Worm (Caenorhabditis elegans): ENCODE measurements around the gene H13N06.2.
A peak's percentile ranks its signal among the peaks of the same experiment; 100 is the strongest.

H13N06.2 gene

DNA sequence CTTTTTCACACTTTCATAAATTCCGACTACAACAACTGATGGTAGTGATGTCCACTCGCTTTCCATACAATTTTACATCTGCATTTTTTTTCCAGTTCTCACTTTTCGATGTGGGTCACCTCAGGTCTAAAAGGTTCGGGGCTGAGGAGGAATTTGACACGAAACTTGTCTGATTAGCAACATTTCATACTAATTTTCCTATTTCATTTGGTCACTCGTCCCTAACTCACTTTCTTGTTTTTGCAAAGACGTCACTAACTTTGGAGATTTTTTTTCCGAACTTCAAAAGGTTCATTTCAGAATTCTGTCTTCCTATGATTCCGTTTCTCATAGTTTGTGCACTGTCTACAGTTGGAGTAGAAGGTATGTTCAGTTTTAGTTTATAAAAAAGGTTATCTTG is at the start of gene H13N06.2:
H13N06.2 (plus strand) TSS at position 301 of the 400 bp plus-strand sequence.
- TF ChIP-seq ttx-3 (tag; optimal IDR thresholded peaks at IDR 0.05) (no peak), dve-1 (tag; optimal IDR thresholded peaks at IDR 0.05) (no peak), gmeb-2 (tag; optimal IDR thresholded peaks at IDR 0.05) (no peak), npax-4 (tag; optimal IDR thresholded peaks at IDR 0.05) (no peak), ceh-24 (tag; optimal IDR thresholded peaks at IDR 0.05) (no peak), sox-2 (GFP tag; IDR thresholded peaks at IDR 0.05) (no peak), ceh-9 (tag; optimal IDR thresholded peaks at IDR 0.05) (no peak), hlh-6 (tag; optimal IDR thresholded peaks at IDR 0.05) (no peak), hlh-30 (tag; optimal IDR thresholded peaks at IDR 0.05; ENCODE audit: insufficient read depth) (no peak), C38D4.7 (GFP tag; optimal IDR thresholded peaks at IDR 0.05) (no peak)

DNA sequence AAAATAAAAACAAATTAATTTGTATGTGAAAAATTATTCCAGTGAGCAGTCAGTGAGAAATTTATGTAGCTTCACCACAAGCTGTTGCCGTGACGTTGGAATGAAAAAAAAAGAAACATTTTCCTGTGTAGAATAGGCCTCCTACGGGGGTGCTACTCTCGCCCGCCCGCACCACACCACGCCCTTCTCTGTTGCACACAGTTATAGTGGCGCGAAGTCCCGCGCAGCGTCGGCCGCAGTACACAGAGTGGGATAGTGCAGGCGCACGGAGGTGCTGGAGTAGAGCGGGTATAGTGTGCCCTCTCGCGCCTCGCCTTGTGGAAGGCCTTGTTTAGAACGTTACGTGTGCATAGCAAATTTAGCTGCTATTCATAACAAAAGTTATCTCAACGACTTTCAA is 49.1 kb upstream of the H13N06.2 start:
- TF ChIP-seq K09A11.1 (tag; optimal IDR thresholded peaks at IDR 0.05; ENCODE audit: insufficient read depth), result no peak
- TF ChIP-seq sdc-2 (tag; optimal IDR thresholded peaks at IDR 0.05), result peak; percentile 24

DNA sequence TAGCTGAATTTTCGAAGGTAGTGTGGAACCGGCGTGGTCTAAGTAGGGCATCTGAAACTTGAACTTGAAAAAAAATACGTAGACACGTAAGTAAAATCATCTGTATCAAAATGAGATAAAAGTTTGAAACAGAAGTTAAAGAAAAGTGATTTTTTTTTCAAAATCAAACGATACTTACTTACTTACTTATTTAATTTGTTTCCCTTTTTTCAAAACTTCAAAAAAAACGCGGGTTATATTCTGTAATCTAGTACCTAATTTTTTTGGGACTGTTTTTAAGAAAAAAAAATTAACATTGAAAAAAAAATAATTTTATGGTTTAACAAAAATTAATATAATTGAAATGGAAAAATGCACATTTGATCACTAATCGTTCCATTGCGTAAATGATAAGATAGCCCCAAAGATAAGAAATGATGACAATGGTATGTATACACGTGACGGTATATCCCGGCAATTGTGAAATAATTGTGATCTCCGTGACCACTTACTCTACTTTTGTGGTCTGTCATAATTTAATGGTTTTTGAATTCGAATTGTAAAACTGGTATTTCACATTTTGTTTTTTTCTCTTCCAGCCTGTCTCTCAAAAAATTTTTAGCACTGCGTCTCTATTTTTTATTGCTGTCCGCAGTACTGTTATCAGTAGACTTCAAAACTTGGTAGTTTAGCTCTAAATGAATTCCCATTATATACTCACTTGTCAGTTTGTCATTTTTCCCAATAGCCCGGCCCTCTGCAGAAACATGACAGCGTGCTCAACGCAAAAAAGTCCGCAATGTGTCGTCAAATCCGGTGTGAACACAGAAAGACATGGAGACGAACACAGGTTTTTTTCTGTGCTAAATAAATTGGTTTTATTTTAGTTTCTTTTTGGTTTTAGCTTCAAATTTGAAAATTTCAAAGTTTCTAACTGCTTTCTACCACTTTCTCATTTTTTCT is 46.9 kb upstream of the H13N06.2 start, which contains the start of gene mocs-1:
mocs-1 (minus strand) TSS at position 51 of the 942 bp plus-strand sequence.
- TF ChIP-seq K09A11.1 (tag; optimal IDR thresholded peaks at IDR 0.05; ENCODE audit: insufficient read depth) (no peak), pat-9 (tag; optimal IDR thresholded peaks at IDR 0.05) (no peak), elt-2 (tag; optimal IDR thresholded peaks at IDR 0.05) (peak; percentile 90), ttx-3 (tag; optimal IDR thresholded peaks at IDR 0.05) (no peak), lin-11 (tag; optimal IDR thresholded peaks at IDR 0.05) (no peak)

DNA sequence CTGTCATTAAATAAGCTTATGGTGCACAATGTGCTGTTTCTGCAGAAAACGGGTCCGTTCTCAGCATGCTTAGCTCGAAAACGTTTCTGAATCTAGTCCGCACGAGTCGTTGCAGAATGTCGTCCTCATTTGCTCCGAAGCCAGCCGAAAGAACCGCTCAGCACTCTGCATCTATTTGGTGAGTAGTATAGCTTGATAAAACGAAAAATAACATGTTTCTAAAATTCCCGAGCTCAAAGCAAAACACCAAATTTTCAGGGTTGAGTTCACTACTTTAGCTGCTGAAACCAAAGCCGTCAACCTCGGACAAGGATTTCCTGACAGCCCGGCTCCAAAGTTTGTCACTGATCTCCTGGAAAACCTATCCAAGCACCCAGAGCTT is 46.2 kb upstream of the H13N06.2 start, which contains the start of gene nkat-3:
nkat-3 (plus strand) TSS at position 46 of the 382 bp plus-strand sequence.
- TF ChIP-seq lin-11 (tag; optimal IDR thresholded peaks at IDR 0.05), result no peak
- TF ChIP-seq ztf-16 (tag; optimal IDR thresholded peaks at IDR 0.05), result no peak
- no peak for TF ChIP-seq mec-3 (tag; optimal IDR thresholded peaks at IDR 0.05; ENCODE audit: borderline replicate concordance)
- no peak for TF ChIP-seq K02D7.2 (tag; optimal IDR thresholded peaks at IDR 0.05)
- TF ChIP-seq unc-3 (GFP tag; conservative IDR thresholded peaks at IDR 0.05), result no peak
- TF ChIP-seq unc-3 (tag; optimal IDR thresholded peaks at IDR 0.05), result no peak
- TF ChIP-seq ceh-30 (tag; optimal IDR thresholded peaks at IDR 0.05), result no peak
- TF ChIP-seq nhr-232 (tag; optimal IDR thresholded peaks at IDR 0.05), result no peak
- no peak for TF ChIP-seq nfya-1 (tag; optimal IDR thresholded peaks at IDR 0.05)
- TF ChIP-seq F13H6.1 (tag; optimal IDR thresholded peaks at IDR 0.05), result no peak
- TF ChIP-seq Y22D7AL.16 (tag; optimal IDR thresholded peaks at IDR 0.05), result no peak
- no peak for TF ChIP-seq ahr-1 (tag; optimal IDR thresholded peaks at IDR 0.05)
- no peak for TF ChIP-seq unc-42 (tag; optimal IDR thresholded peaks at IDR 0.05)
- TF ChIP-seq ceh-6 (GFP tag; optimal IDR thresholded peaks at IDR 0.05), result no peak
- no peak for TF ChIP-seq dmd-4 (tag; optimal IDR thresholded peaks at IDR 0.05; ENCODE audit: borderline replicate concordance)
- no peak for TF ChIP-seq K09A11.1 (tag; optimal IDR thresholded peaks at IDR 0.05; ENCODE audit: insufficient read depth)
- no peak for TF ChIP-seq syd-9 (tag; optimal IDR thresholded peaks at IDR 0.05)
- TF ChIP-seq pag-3 (tag; optimal IDR thresholded peaks at IDR 0.05; ENCODE audit: borderline replicate concordance), result no peak
- TF ChIP-seq pha-2 (tag; optimal IDR thresholded peaks at IDR 0.05), result no peak
- no peak for TF ChIP-seq madf-2 (tag; optimal IDR thresholded peaks at IDR 0.05)

All from whole organism, late embryonic.